Worm (Caenorhabditis elegans): ENCODE measurements around the gene mett-10.

Gene mett-10

ce11 chrIII:10094538-10094937 lies 20.3 kb upstream of the mett-10 start:
- TF ChIP-seq nhr-90 (tag; optimal IDR thresholded peaks at IDR 0.05; ENCODE audit: poor library complexity) (peak; percentile 37), nhr-71 (tag; optimal IDR thresholded peaks at IDR 0.05) (peak; percentile 36), ets-5 (GFP tag; IDR thresholded peaks at IDR 0.05) (no peak), swsn-7 (tag; optimal IDR thresholded peaks at IDR 0.05) (peak; percentile 21), nhr-85 (tag) (peak; percentile 80), sup-37 (GFP tag; optimal IDR thresholded peaks at IDR 0.05) (no peak), nhr-20 (tag; optimal IDR thresholded peaks at IDR 0.05) (peak; percentile 23), hlh-17 (GFP tag; optimal IDR thresholded peaks at IDR 0.05; ENCODE audit: borderline replicate concordance) (no peak), blmp-1 (tag; optimal IDR thresholded peaks at IDR 0.05) (peak; percentile 43), rnt-1 (tag; optimal IDR thresholded peaks at IDR 0.05) (peak; percentile 33), dsc-1 (tag; optimal IDR thresholded peaks at IDR 0.05) (peak; percentile 32), dpl-1 (GFP tag; optimal IDR thresholded peaks at IDR 0.05) (peak in 1 of 3 experiments; percentile 11), ceh-88 (GFP tag; IDR thresholded peaks at IDR 0.05) (no peak), C04F5.9 (tag; optimal IDR thresholded peaks at IDR 0.05) (no peak), lin-15B (tag; optimal IDR thresholded peaks at IDR 0.05) (no peak), mdl-1 (tag; optimal IDR thresholded peaks at IDR 0.05) (no peak), aha-1 (tag; optimal IDR thresholded peaks at IDR 0.05) (no peak), mep-1 (tag; optimal IDR thresholded peaks at IDR 0.05) (peak; percentile 22), lsy-2 (tag; optimal IDR thresholded peaks at IDR 0.05) (no peak), sptf-1 (tag; optimal IDR thresholded peaks at IDR 0.05) (no peak), elt-3 (tag; optimal IDR thresholded peaks at IDR 0.05) (no peak), efl-1 (optimal IDR thresholded peaks at IDR 0.05) (peak in 1 of 2 experiments; percentile 6), efl-1 (GFP tag; optimal IDR thresholded peaks at IDR 0.05 in 1 of 2) (peak in 1 of 2 experiments; percentile 83), snpc-4 (tag; optimal IDR thresholded peaks at IDR 0.05) (no peak), sox-4 (tag; optimal IDR thresholded peaks at IDR 0.05) (no peak), jun-1 (tag; optimal IDR thresholded peaks at IDR 0.05) (no peak), ztf-11 (tag; optimal IDR thresholded peaks at IDR 0.05) (peak in 1 of 2 experiments; percentile 62), nhr-12 (tag; optimal IDR thresholded peaks at IDR 0.05) (no peak), ceh-8 (GFP tag; optimal IDR thresholded peaks at IDR 0.05) (no peak), snu-23 (GFP tag; optimal IDR thresholded peaks at IDR 0.05) (peak; percentile 56), fkh-4 (tag; optimal IDR thresholded peaks at IDR 0.05; ENCODE audit: borderline replicate concordance) (no peak), Y116A8C.19 (tag; optimal IDR thresholded peaks at IDR 0.05; ENCODE audit: borderline replicate concordance) (no peak), nhr-47 (tag; optimal IDR thresholded peaks at IDR 0.05) (peak; percentile 21), vab-15 (tag; optimal IDR thresholded peaks at IDR 0.05) (no peak), lin-14 (GFP tag; optimal IDR thresholded peaks at IDR 0.05) (peak; percentile 60), C16A3.4 (tag; optimal IDR thresholded peaks at IDR 0.05) (no peak), unc-130 (tag; optimal IDR thresholded peaks at IDR 0.05) (no peak), mab-9 (GFP tag; IDR thresholded peaks at IDR 0.05) (no peak), tlp-1 (tag; optimal IDR thresholded peaks at IDR 0.05) (no peak), hlh-4 (tag; optimal IDR thresholded peaks at IDR 0.05) (no peak)

ce11 chrIII:10095377-10095776 lies 19.5 kb upstream of the mett-10 start:
- TF ChIP-seq lsy-2 (tag; optimal IDR thresholded peaks at IDR 0.05): peak in 1 of 2 experiments; percentile 49
- TF ChIP-seq mep-1 (tag; optimal IDR thresholded peaks at IDR 0.05): no peak
- no peak for TF ChIP-seq ztf-11 (tag; optimal IDR thresholded peaks at IDR 0.05)
- TF ChIP-seq nhr-71 (tag; optimal IDR thresholded peaks at IDR 0.05): no peak
- TF ChIP-seq lin-35 (GFP tag; optimal IDR thresholded peaks at IDR 0.05): peak in 1 of 2 experiments; percentile 6
- no peak for TF ChIP-seq Y116A8C.19 (tag; optimal IDR thresholded peaks at IDR 0.05; ENCODE audit: borderline replicate concordance)
- no peak for TF ChIP-seq sox-4 (tag; optimal IDR thresholded peaks at IDR 0.05)
- no peak for TF ChIP-seq snpc-4 (tag; optimal IDR thresholded peaks at IDR 0.05)
- peak; percentile 8 for TF ChIP-seq blmp-1 (tag; optimal IDR thresholded peaks at IDR 0.05)
- no peak for TF ChIP-seq unc-86 (tag; optimal IDR thresholded peaks at IDR 0.05)
- no peak for TF ChIP-seq ceh-90 (tag; optimal IDR thresholded peaks at IDR 0.05)
